Fruit fly (Drosophila melanogaster): Measurements from ENCODE around the gene CG3719.

CG3719 gene

dm6 chrX:1381413-1381991, 1.2 kb upstream of the CG3719 start:
- TF ChIP-seq ewg (GFP tag; optimal IDR thresholded peaks at IDR 0.05), result peak; percentile 30
- TF ChIP-seq nom (GFP tag; optimal IDR thresholded peaks at IDR 0.05), result no peak
- TF ChIP-seq ara (GFP tag; IDR thresholded peaks at IDR 0.05), result no peak
- peak; percentile 87 for TF ChIP-seq pros (GFP tag; optimal IDR thresholded peaks at IDR 0.05)
- no peak for TF ChIP-seq CG6689 (GFP tag; IDR thresholded peaks at IDR 0.05)
- no peak for TF ChIP-seq CG9437 (GFP tag; optimal IDR thresholded peaks at IDR 0.05)
- TF ChIP-seq CG2678 (tag; optimal IDR thresholded peaks at IDR 0.05), result no peak
- TF ChIP-seq Hey (tag; optimal IDR thresholded peaks at IDR 0.05), result peak; percentile 27
- peak; percentile 6 for TF ChIP-seq CG15514 (GFP tag; optimal IDR thresholded peaks at IDR 0.05)
- no peak for TF ChIP-seq Side (GFP tag; optimal IDR thresholded peaks at IDR 0.05)
- TF ChIP-seq cg (GFP tag; optimal IDR thresholded peaks at IDR 0.05), result peak; percentile 59
- TF ChIP-seq fd64A (GFP tag; optimal IDR thresholded peaks at IDR 0.05), result no peak
- TF ChIP-seq Deaf1 (tag; optimal IDR thresholded peaks at IDR 0.05), result peak; percentile 52
- peak in 1 of 2 experiments; percentile 10 for TF ChIP-seq crp (GFP tag; optimal IDR thresholded peaks at IDR 0.05)
- TF ChIP-seq abd-A (tag; optimal IDR thresholded peaks at IDR 0.05), result peak; percentile 66
- TF ChIP-seq tup (GFP tag; optimal IDR thresholded peaks at IDR 0.05), result no peak
- TF ChIP-seq onecut (GFP tag; IDR thresholded peaks at IDR 0.05), result peak; percentile 64; the same call in 1 of the 2 replicates
- TF ChIP-seq CG12219 (GFP tag; optimal IDR thresholded peaks at IDR 0.05), result no peak
- no peak for TF ChIP-seq CG4328 (GFP tag; optimal IDR thresholded peaks at IDR 0.05)
- no peak for TF ChIP-seq trh (GFP tag; optimal IDR thresholded peaks at IDR 0.05)
- TF ChIP-seq nau (GFP tag; optimal IDR thresholded peaks at IDR 0.05), result no peak
- no peak for TF ChIP-seq stc (GFP tag; IDR thresholded peaks at IDR 0.05)
- no peak for TF ChIP-seq Eip74EF (GFP tag; optimal IDR thresholded peaks at IDR 0.05)
- peak; percentile 53 for TF ChIP-seq cwo (GFP tag; optimal IDR thresholded peaks at IDR 0.05)
- no peak for TF ChIP-seq sc (optimal IDR thresholded peaks at IDR 0.05)
- no peak for TF ChIP-seq sc (GFP tag; optimal IDR thresholded peaks at IDR 0.05)
- no peak for TF ChIP-seq CG31441 (GFP tag; IDR thresholded peaks at IDR 0.05)
- peak; percentile 56 for TF ChIP-seq nerfin-1 (tag; optimal IDR thresholded peaks at IDR 0.05)
- TF ChIP-seq slou (GFP tag; optimal IDR thresholded peaks at IDR 0.05), result no peak

- TF ChIP-seq slbo (GFP tag; IDR thresholded peaks at IDR 0.05) (no peak), MESR4 (GFP tag; optimal IDR thresholded peaks at IDR 0.05) (peak; percentile 49), ftz-f1 (GFP tag; optimal IDR thresholded peaks at IDR 0.05) (peak; percentile 58), crol (GFP tag; IDR thresholded peaks at IDR 0.05) (peak; percentile 58; the same call in 1 of the 2 replicates), CG13624 (GFP tag; optimal IDR thresholded peaks at IDR 0.05) (no peak), fd102C (GFP tag; optimal IDR thresholded peaks at IDR 0.05) (no peak), pros (GFP tag; optimal IDR thresholded peaks at IDR 0.05) (no peak), wdn (GFP tag; IDR thresholded peaks at IDR 0.05) (no peak), Atf6 (GFP tag; IDR thresholded peaks at IDR 0.05) (0 out of 2 replicates have a peak, but pooled peaks have one; percentile 11), cg (GFP tag; optimal IDR thresholded peaks at IDR 0.05) (peak; percentile 17), vvl (GFP tag; IDR thresholded peaks at IDR 0.05) (peak; percentile 70), Pdp1 (GFP tag; optimal IDR thresholded peaks at IDR 0.05) (peak in 1 of 2 experiments; percentile 70), CG1233 (GFP tag; optimal IDR thresholded peaks at IDR 0.05) (no peak), ewg (GFP tag; optimal IDR thresholded peaks at IDR 0.05) (peak; percentile 35), Deaf1 (tag; optimal IDR thresholded peaks at IDR 0.05) (peak; percentile 55), CG11695 (GFP tag; IDR thresholded peaks at IDR 0.05) (no peak)
Measured at dm6 chrX:1379692-1380349, 459 bp downstream of the CG3719 start.

Measured in whole organism, embryonic.